Fruit fly (Drosophila melanogaster) whole organism, wandering third instar larva: ENCODE data around the gene otu.

Experiments used
- GATAd ChIP-seq: sonication (Bioruptor generic); optimal IDR thresholded peaks from 2 replicates; lab custom pipeline; 2016; ENCODE audit warnings: missing biosample characterization, missing genetic modification characterization
- OdsH ChIP-seq: fragments of 200-800 bp; sonication (Bioruptor generic); optimal IDR thresholded peaks from 2 replicates; lab custom pipeline; 2016; ENCODE audit warnings: missing biosample characterization, mild to moderate bottlenecking, missing genetic modification characterization
- Vsx2 ChIP-seq: fragments of 200-300, 225-300 bp; sonication (Bioruptor generic); optimal IDR thresholded peaks from 2 replicates; lab custom pipeline; 2018; ENCODE audit warnings: missing biosample characterization, missing genetic modification characterization; ENCODE audit not compliant: partially characterized antibody
- fru ChIP-seq: fragments of 200-800 bp; sonication (Bioruptor generic); optimal IDR thresholded peaks from 3 replicates; lab custom pipeline; 2016; ENCODE audit warnings: missing biosample characterization, mild to moderate bottlenecking, missing genetic modification characterization
- h ChIP-seq: fragments of 200-800 bp; sonication (Bioruptor generic); optimal IDR thresholded peaks from 3 replicates; lab custom pipeline; 2016; ENCODE audit warnings: missing biosample characterization, mild to moderate bottlenecking, missing genetic modification characterization
- lola ChIP-seq: fragments of >200 bp; optimal IDR thresholded peaks from 2 replicates; lab custom pipeline; 2017; ENCODE audit warnings: missing biosample characterization, missing genetic modification characterization
- pan ChIP-seq: fragments of >200 bp; optimal IDR thresholded peaks from 2 replicates; lab custom pipeline; 2017
- psq ChIP-seq: fragments of 200-800 bp; sonication (Bioruptor generic); optimal IDR thresholded peaks from 3 replicates; lab custom pipeline; 2017; ENCODE audit warnings: missing biosample characterization, mild to moderate bottlenecking, missing genetic modification characterization, moderate library complexity

dm6 chrX:8476817-8477216 is 12.5 kb downstream of the otu start, which contains the start of gene Cp7Fc:
- TF ChIP-seq OdsH (GFP tag; lab: Kevin White, UChicago) (no peak), pan (lab: Kevin White, UChicago) (no peak), Vsx2 (no peak), psq (GFP tag; lab: Kevin White, UChicago) (no peak), lola (GFP tag; lab: Kevin White, UChicago) (no peak), h (GFP tag; lab: Kevin White, UChicago) (no peak), GATAd (GFP tag; lab: Kevin White, UChicago) (no peak), fru (GFP tag; lab: Kevin White, UChicago) (no peak)
